Worm (Caenorhabditis elegans): ENCODE measurements around the gene C49A9.10.

DNA sequence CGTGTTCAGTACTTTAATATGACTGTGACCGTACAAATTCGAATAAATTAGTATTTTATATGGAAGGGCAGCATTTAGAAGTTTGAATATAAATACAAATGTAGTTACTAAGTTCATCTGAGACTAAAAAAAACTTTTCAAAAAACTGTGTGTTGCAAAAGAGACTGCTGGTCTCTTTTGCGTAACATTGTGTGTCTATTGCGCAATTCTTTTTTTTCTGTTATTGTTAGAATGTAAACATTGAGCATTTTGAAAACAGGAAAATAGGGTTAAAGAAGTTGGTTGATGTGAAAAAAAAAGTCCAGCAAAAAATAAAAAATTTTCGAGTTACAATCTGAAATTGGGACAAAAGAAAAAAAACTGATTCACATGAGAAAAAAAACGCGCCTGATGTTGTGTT lies 3.2 kb upstream of the C49A9.10 start:
- no peak for TF ChIP-seq dao-5 (tag; optimal IDR thresholded peaks at IDR 0.05)
- TF ChIP-seq him-1 (tag; optimal IDR thresholded peaks at IDR 0.05) = no peak

Data from whole organism, L4/young adult.